Fruit fly (Drosophila melanogaster) whole organism, embryonic: ENCODE results near the gene CG17764.

Experiments used
- Asciz ChIP-seq: fragments of 200-800 bp; sonication (Bioruptor generic); optimal IDR thresholded peaks from 2 replicates; lab custom pipeline; 2017; ENCODE audit warnings: missing biosample characterization, mild to moderate bottlenecking, missing genetic modification characterization, missing genetic modification reagents
- Bdp1 ChIP-seq: fragments of 200-800 bp; sonication (Bioruptor generic); optimal IDR thresholded peaks from 3 replicates; lab custom pipeline; 2016; ENCODE audit warnings: missing biosample characterization, missing genetic modification characterization
- Bgb ChIP-seq: fragments of 200-800 bp; sonication (Bioruptor generic); IDR thresholded peaks from 2 replicates; pipeline ENCODE4 v1.3.6; 2022; ENCODE audit warnings: missing biosample characterization, missing genetic modification characterization; ENCODE audit not compliant: partially characterized antibody
- C15 ChIP-seq: fragments of 200-800 bp; sonication (Bioruptor generic); IDR thresholded peaks from 3 replicates; pipeline ENCODE4 v1.3.6; 2022; ENCODE audit warnings: missing biosample characterization, missing genetic modification characterization
- CG11504 ChIP-seq: fragments of 200-800 bp; sonication (Bioruptor generic); optimal IDR thresholded peaks from 3 replicates; lab custom pipeline; 2019; ENCODE audit warnings: missing biosample characterization, mild to moderate bottlenecking, missing genetic modification characterization, moderate library complexity
- CG13123 ChIP-seq: fragments of 200-800 bp; sonication (Bioruptor generic); optimal IDR thresholded peaks from 2 replicates; lab custom pipeline; 2016; ENCODE audit warnings: missing biosample characterization, missing genetic modification characterization
- CG13775 ChIP-seq: fragments of 200-800 bp; sonication (Bioruptor generic); optimal IDR thresholded peaks from 3 replicates; lab custom pipeline; 2017; ENCODE audit warnings: missing biosample characterization, mild to moderate bottlenecking, missing genetic modification characterization
- CG16813 ChIP-seq: fragments of 200-800 bp; sonication (Bioruptor generic); IDR thresholded peaks from 3 replicates; pipeline ENCODE4 v1.3.6; 2022; ENCODE audit warnings: missing biosample characterization, missing genetic modification characterization; ENCODE audit not compliant: partially characterized antibody
- CG17359 ChIP-seq: fragments of 200-800 bp; sonication (Bioruptor generic); optimal IDR thresholded peaks from 3 replicates; lab custom pipeline; 2018; ENCODE audit warnings: missing biosample characterization, mild to moderate bottlenecking, missing genetic modification characterization, moderate library complexity
- CG17829 ChIP-seq: fragments of 200-800 bp; optimal IDR thresholded peaks from 2 replicates; lab custom pipeline; 2019; ENCODE audit warnings: missing biosample characterization, mild to moderate bottlenecking, missing genetic modification characterization, moderate library complexity
- CG2129 ChIP-seq: fragments of 200-800 bp; sonication (Bioruptor generic); IDR thresholded peaks from 2 replicates; pipeline ENCODE4 v1.3.6; 2022; ENCODE audit warnings: missing biosample characterization, missing genetic modification characterization; ENCODE audit not compliant: partially characterized antibody
- CG42726 ChIP-seq: fragments of 200-800 bp; sonication (Bioruptor generic); IDR thresholded peaks from 2 replicates; pipeline ENCODE4 v1.3.6; 2022; ENCODE audit warnings: missing biosample characterization, missing genetic modification characterization; ENCODE audit not compliant: partially characterized antibody
- CG4328 ChIP-seq: fragments of 200-800 bp; sonication (Bioruptor generic); optimal IDR thresholded peaks from 3 replicates; lab custom pipeline; 2017; ENCODE audit warnings: missing biosample characterization, missing genetic modification reagents, missing genetic modification characterization
- CG4424 ChIP-seq: fragments of 200-800 bp; sonication (Bioruptor generic); optimal IDR thresholded peaks from 3 replicates; lab custom pipeline; 2016; ENCODE audit warnings: missing biosample characterization, missing genetic modification characterization
- CG4820 ChIP-seq: fragments of 200-800 bp; sonication (Bioruptor generic); optimal IDR thresholded peaks from 3 replicates; lab custom pipeline; 2016; ENCODE audit warnings: missing biosample characterization, missing genetic modification characterization
- CG4854 ChIP-seq: fragments of 200-800 bp; sonication (Bioruptor generic); optimal IDR thresholded peaks from 2 replicates; lab custom pipeline; 2016; ENCODE audit warnings: missing biosample characterization, missing genetic modification characterization, inconsistent platforms
- CG5245 ChIP-seq: fragments of 200-800 bp; sonication (Bioruptor generic); optimal IDR thresholded peaks from 3 replicates; lab custom pipeline; 2016; ENCODE audit warnings: missing biosample characterization, missing genetic modification characterization
- CG6689 ChIP-seq: fragments of 200-800 bp; sonication (Bioruptor generic); IDR thresholded peaks from 2 replicates; pipeline ENCODE4 v1.3.6; 2022; ENCODE audit warnings: missing biosample characterization, missing genetic modification characterization
- CG6791 ChIP-seq: fragments of 200-800 bp; sonication (Bioruptor generic); IDR thresholded peaks from 3 replicates; pipeline ENCODE4 v1.3.6; 2022; ENCODE audit warnings: missing biosample characterization, missing genetic modification characterization; ENCODE audit not compliant: partially characterized antibody
- CG8478 ChIP-seq: fragments of >200 bp; optimal IDR thresholded peaks from 2 replicates; lab custom pipeline; 2018
- CG8924 ChIP-seq: fragments of 200-800 bp; optimal IDR thresholded peaks from 3 replicates; lab custom pipeline; 2019; ENCODE audit warnings: missing biosample characterization, mild to moderate bottlenecking, missing genetic modification characterization, moderate library complexity
- Camta ChIP-seq: fragments of 200-800 bp; sonication (Bioruptor generic); optimal IDR thresholded peaks from 2 replicates; lab custom pipeline; 2016; ENCODE audit warnings: missing biosample characterization, missing genetic modification characterization
- D19B ChIP-seq: fragments of 200-800 bp; sonication (Bioruptor generic); optimal IDR thresholded peaks from 2 replicates; lab custom pipeline; 2017; ENCODE audit warnings: missing biosample characterization, mild to moderate bottlenecking, missing genetic modification characterization
- Dad ChIP-seq: fragments of 200-800 bp; sonication (Bioruptor generic); optimal IDR thresholded peaks from 3 replicates; lab custom pipeline; 2016; ENCODE audit warnings: missing biosample characterization, missing genetic modification characterization
- Dbx ChIP-seq: fragments of 200-800 bp; sonication (Bioruptor generic); IDR thresholded peaks from 3 replicates; pipeline ENCODE4 v1.3.6; 2022; ENCODE audit warnings: missing biosample characterization, missing genetic modification characterization
- Doc3 ChIP-seq: fragments of 200-800 bp; sonication (Bioruptor generic); IDR thresholded peaks from 3 replicates; pipeline ENCODE4 v1.3.6; 2022; ENCODE audit warnings: missing biosample characterization, missing genetic modification characterization; ENCODE audit not compliant: partially characterized antibody
- E2f2 ChIP-seq: fragments of 200-800 bp; sonication (Bioruptor generic); IDR thresholded peaks from 2 replicates; pipeline ENCODE4 v1.3.6; 2022; ENCODE audit warnings: missing biosample characterization, missing genetic modification characterization
- Eip74EF ChIP-seq, 2 experiments: fragments of 200-800 bp in 1 of 2; fragments of >200 bp in 1 of 2; sonication (Bioruptor generic) in 1 of 2; optimal IDR thresholded peaks; 2 replicates each; lab custom pipeline; 2017 to 2019; ENCODE audit warnings: missing biosample characterization in 2 of 2, missing genetic modification characterization in 2 of 2, mild to moderate bottlenecking in 1 of 2, moderate library complexity in 1 of 2
- HLH3B ChIP-seq: fragments of 200-800 bp; sonication (Bioruptor generic); IDR thresholded peaks from 2 replicates; pipeline ENCODE4 v1.3.6; 2022; ENCODE audit warnings: missing biosample characterization, missing genetic modification characterization
- Hr78 ChIP-seq, 2 experiments: fragments of 200-800 bp in 1 of 2; fragments of >200 bp in 1 of 2; sonication (Bioruptor generic) in 1 of 2; optimal IDR thresholded peaks; 2 replicates each; lab custom pipeline; 2017 to 2019; ENCODE audit warnings: missing biosample characterization in 2 of 2, missing genetic modification characterization in 2 of 2, mild to moderate bottlenecking in 1 of 2, moderate library complexity in 1 of 2
- Hsf ChIP-seq: fragments of 200-800 bp; sonication (Bioruptor generic); optimal IDR thresholded peaks from 3 replicates; lab custom pipeline; 2016; ENCODE audit warnings: missing biosample characterization, missing genetic modification characterization
- PHDP ChIP-seq: fragments of 200-800 bp; sonication (Bioruptor generic); optimal IDR thresholded peaks from 3 replicates; lab custom pipeline; 2018; ENCODE audit warnings: missing biosample characterization, mild to moderate bottlenecking, missing genetic modification characterization, moderate library complexity
- Ravus ChIP-seq: fragments of 200-800 bp; sonication (Bioruptor generic); IDR thresholded peaks from 2 replicates; pipeline ENCODE4 v1.3.6; 2022; ENCODE audit warnings: missing biosample characterization, missing genetic modification characterization
- Usf ChIP-seq: fragments of 200-800 bp; sonication (Bioruptor generic); optimal IDR thresholded peaks from 2 replicates; lab custom pipeline; 2017; ENCODE audit warnings: missing genotype, missing biosample characterization, missing genetic modification characterization
- Xrp1 ChIP-seq: fragments of 200-800 bp; sonication (Bioruptor generic); IDR thresholded peaks from 2 replicates; pipeline ENCODE4 v1.3.6; 2022; ENCODE audit warnings: missing biosample characterization, missing genetic modification characterization
- bigmax ChIP-seq: fragments of 200-800 bp; sonication (Bioruptor generic); optimal IDR thresholded peaks from 2 replicates; lab custom pipeline; 2018; ENCODE audit warnings: missing biosample characterization, mild to moderate bottlenecking, missing genetic modification characterization
- bsh ChIP-seq, 2 experiments: fragments of 200-800 bp; sonication (Bioruptor generic); optimal IDR thresholded peaks; 2 replicates each; lab custom pipeline; 2017 to 2018; ENCODE audit warnings: mild to moderate bottlenecking in 2 of 2, missing biosample characterization in 2 of 2, missing genetic modification characterization in 2 of 2, moderate library complexity in 1 of 2
- dm ChIP-seq: fragments of 200-800 bp; sonication (Bioruptor generic); optimal IDR thresholded peaks from 3 replicates; lab custom pipeline; 2016; ENCODE audit warnings: missing biosample characterization, missing genetic modification characterization
- emc ChIP-seq: fragments of 200-800 bp; sonication (Bioruptor generic); optimal IDR thresholded peaks from 2 replicates; lab custom pipeline; 2016; ENCODE audit warnings: missing biosample characterization, missing genetic modification characterization
- gem ChIP-seq: fragments of 200-800 bp; sonication (Bioruptor generic); optimal IDR thresholded peaks from 2 replicates; lab custom pipeline; 2019; ENCODE audit warnings: missing biosample characterization, mild to moderate bottlenecking, missing genetic modification characterization, moderate library complexity
- hbn ChIP-seq: fragments of 200-800 bp; sonication (Bioruptor generic); IDR thresholded peaks from 2 replicates; pipeline ENCODE4 v1.3.6; 2022; ENCODE audit warnings: missing biosample characterization, missing genetic modification characterization; ENCODE audit not compliant: partially characterized antibody
- kah ChIP-seq: fragments of 200-800 bp; sonication (Bioruptor generic); optimal IDR thresholded peaks from 2 replicates; lab custom pipeline; 2018; ENCODE audit warnings: missing biosample characterization, mild to moderate bottlenecking, missing genetic modification characterization
- odd ChIP-seq: fragments of 200-800 bp; sonication (Bioruptor generic); optimal IDR thresholded peaks from 2 replicates; lab custom pipeline; 2017; ENCODE audit warnings: missing biosample characterization, mild to moderate bottlenecking, missing genetic modification characterization
- ranshi ChIP-seq: fragments of 200-800 bp; sonication (Bioruptor generic); IDR thresholded peaks from 2 replicates; pipeline ENCODE4 v1.3.6; 2022; ENCODE audit warnings: missing biosample characterization, missing genetic modification characterization
- row ChIP-seq: fragments of 200-800 bp; sonication (Bioruptor generic); IDR thresholded peaks from 3 replicates; pipeline ENCODE4 v1.3.6; 2022; ENCODE audit warnings: missing biosample characterization, missing genetic modification characterization
- salm ChIP-seq: fragments of 200-800 bp; sonication (Bioruptor generic); optimal IDR thresholded peaks from 2 replicates; lab custom pipeline; 2018; ENCODE audit warnings: missing biosample characterization, mild to moderate bottlenecking, missing genetic modification characterization
- vvl ChIP-seq: fragments of 200-800 bp; sonication (Bioruptor generic); IDR thresholded peaks from 2 replicates; pipeline ENCODE4 v1.3.6; 2022; ENCODE audit warnings: missing biosample characterization, missing genetic modification characterization
- wor ChIP-seq: fragments of 200-800 bp; sonication (Bioruptor generic); IDR thresholded peaks from 2 replicates; pipeline ENCODE4 v1.3.6; 2022; ENCODE audit warnings: missing biosample characterization, missing genetic modification characterization
- z ChIP-seq: fragments of 200-800 bp; sonication (Bioruptor generic); IDR thresholded peaks from 3 replicates; pipeline ENCODE4 v1.3.6; 2022; ENCODE audit warnings: missing biosample characterization, missing genetic modification characterization
- zfh1 ChIP-seq: fragments of 200-800 bp; sonication (Bioruptor generic); IDR thresholded peaks from 3 replicates; pipeline ENCODE4 v1.3.6; 2022; ENCODE audit warnings: missing biosample characterization, missing genetic modification characterization

The CG17764 gene

DNA sequence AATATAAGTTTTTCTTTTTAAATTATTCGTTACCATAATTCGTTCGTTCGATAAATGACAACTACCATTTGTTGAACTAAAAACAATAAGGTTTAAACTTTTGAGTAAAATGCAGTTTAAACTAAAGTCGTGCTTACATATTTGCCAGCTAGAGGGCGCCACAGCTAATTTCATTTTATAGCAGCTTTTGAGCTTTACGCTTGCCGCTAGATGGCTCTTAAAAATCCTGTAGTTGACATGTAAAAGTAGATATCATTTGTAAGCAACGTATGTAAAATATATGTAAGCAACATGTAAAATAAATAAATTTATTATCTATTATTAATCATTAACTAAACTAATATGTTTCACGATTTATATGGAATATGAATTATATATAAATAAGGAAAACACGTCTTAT lies 17.5 kb downstream of the CG17764 start (continued):
- TF ChIP-seq CG8478 (lab: Kevin White, UChicago) (no peak), Dad (GFP tag; lab: Kevin White, UChicago) (no peak), z (GFP tag; lab: Robert Waterston, UW) (peak; percentile 56; the same call in 1 of the 3 replicates), ranshi (GFP tag; lab: Robert Waterston, UW) (no peak), Hr78 (GFP tag; optimal IDR thresholded peaks at IDR 0.05; lab: Kevin White, UChicago) (no peak), CG8924 (tag; lab: Kevin White, UChicago) (no peak), vvl (GFP tag; lab: Robert Waterston, UW) (peak; percentile 41; the same call in 1 of the 2 replicates), CG6689 (GFP tag; lab: Robert Waterston, UW) (no peak), CG11504 (tag; lab: Kevin White, UChicago) (peak; percentile 49), emc (GFP tag; lab: Kevin White, UChicago) (no peak), CG13775 (GFP tag; lab: Kevin White, UChicago) (no peak), Camta (GFP tag; lab: Kevin White, UChicago) (no peak), D19B (GFP tag; lab: Kevin White, UChicago) (no peak), E2f2 (GFP tag; lab: Robert Waterston, UW) (no peak), Usf (GFP tag; lab: Kevin White, UChicago) (no peak), zfh1 (GFP tag; lab: Robert Waterston, UW) (no peak), CG2129 (GFP tag; lab: Robert Waterston, UW) (no peak), CG5245 (GFP tag; lab: Kevin White, UChicago) (peak; percentile 2), Dbx (GFP tag; lab: Robert Waterston, UW) (peak; percentile 42; the same call in 1 of the 3 replicates), CG4854 (GFP tag; lab: Kevin White, UChicago) (no peak), CG4328 (GFP tag; lab: Kevin White, UChicago) (no peak), PHDP (peak; percentile 20), odd (GFP tag; lab: Kevin White, UChicago) (no peak), CG16813 (GFP tag; lab: Robert Waterston, UW) (peak; percentile 61), Bgb (peak; percentile 68), Bdp1 (no peak), CG42726 (GFP tag; lab: Robert Waterston, UW) (peak; percentile 35; the same call in 1 of the 2 replicates), bsh (GFP tag; optimal IDR thresholded peaks at IDR 0.05; lab: Kevin White, UChicago) (peak in 1 of 2 experiments; percentile 5)

dm6 chrX:5286513-5286912 lies 20.7 kb downstream of the CG17764 start:
- TF ChIP-seq row (GFP tag; lab: Robert Waterston, UW) (peak; percentile 57), Ravus (no peak), CG17359 (tag; lab: Kevin White, UChicago) (peak; percentile 15), Hsf (GFP tag; lab: Kevin White, UChicago) (no peak), bigmax (no peak), Eip74EF (GFP tag; optimal IDR thresholded peaks at IDR 0.05; lab: Kevin White, UChicago) (no peak), salm (tag; lab: Kevin White, UChicago) (no peak), kah (no peak), Xrp1 (0 out of 2 replicates have a peak, but pooled peaks have one; percentile 12), CG4820 (GFP tag; lab: Kevin White, UChicago) (peak; percentile 17), Asciz (GFP tag; lab: Kevin White, UChicago) (no peak), dm (no peak), Doc3 (GFP tag; lab: Robert Waterston, UW) (no peak), C15 (GFP tag; lab: Robert Waterston, UW) (0 out of 3 replicates have a peak, but pooled peaks have one; percentile 5), gem (peak; percentile 6), CG13123 (no peak), PHDP (no peak), CG17829 (tag; lab: Kevin White, UChicago) (no peak), CG4424 (GFP tag; lab: Kevin White, UChicago) (peak; percentile 36), CG6791 (GFP tag; lab: Robert Waterston, UW) (no peak), hbn (GFP tag; lab: Robert Waterston, UW) (no peak), HLH3B (GFP tag; lab: Robert Waterston, UW) (peak; percentile 38; the same call in 1 of the 2 replicates), wor (GFP tag; lab: Robert Waterston, UW) (0 out of 2 replicates have a peak, but pooled peaks have one; percentile 18)
